Worm (Caenorhabditis elegans) whole organism, L4 larva: ENCODE data around the gene T28A11.4.

ENCODE experiments used
- D1046.2 ChIP-seq: fragments of 200-800 bp; sonication (Bioruptor generic); IDR thresholded peaks from 2 replicates; pipeline ENCODE4 v1.3.6; 2022; ENCODE audit warnings: missing genetic modification characterization, missing compliant biosample characterization
- F10B5.3 ChIP-seq: sonication (generic microtip); optimal IDR thresholded peaks from 2 replicates; lab custom pipeline; 2016; ENCODE audit warnings: mild to moderate bottlenecking, missing genetic modification characterization, missing compliant biosample characterization
- F44E2.7 ChIP-seq: fragments of 200-800 bp; sonication (Bioruptor generic); IDR thresholded peaks from 2 replicates; pipeline ENCODE4 v2.1.2; 2022; ENCODE audit warnings: missing genetic modification characterization, missing compliant biosample characterization
- F49E8.2 ChIP-seq: sonication (generic microtip); optimal IDR thresholded peaks from 2 replicates; lab custom pipeline; 2016; ENCODE audit warnings: missing compliant biosample characterization, mild to moderate bottlenecking, missing genetic modification characterization, borderline replicate concordance
- Y105C5A.15 ChIP-seq: fragments of 200-800 bp; sonication (Bioruptor generic); IDR thresholded peaks from 2 replicates; pipeline ENCODE4 v1.3.6; 2022; ENCODE audit warnings: missing genetic modification characterization, missing compliant biosample characterization
- Y48G9A.11 ChIP-seq: fragments of 200-800 bp; sonication (Bioruptor generic); IDR thresholded peaks from 2 replicates; pipeline ENCODE4 v1.3.6; 2022; ENCODE audit warnings: missing genetic modification reagents, missing genetic modification characterization, missing compliant biosample characterization
- Y5F2A.4 ChIP-seq: fragments of 200-800 bp; sonication (Bioruptor generic); optimal IDR thresholded peaks from 2 replicates; lab custom pipeline; 2018; ENCODE audit warnings: mild to moderate bottlenecking, missing genetic modification characterization, missing compliant biosample characterization
- aha-1 ChIP-seq: fragments of 150-350 bp; peaks from one replicate; lab custom pipeline; 2014; ENCODE audit warnings: missing biosample characterization, missing genetic modification characterization
- ama-1 ChIP-seq: fragments of 150-350 bp; optimal IDR thresholded peaks from 2 replicates; lab custom pipeline; 2014; ENCODE audit warnings: inconsistent platforms, mixed read lengths
- ceh-28 ChIP-seq: fragments of 150-350 bp; optimal IDR thresholded peaks from 2 replicates; lab custom pipeline; 2014; ENCODE audit warnings: missing biosample characterization, missing genetic modification reagents, missing genetic modification characterization
- ceh-32 ChIP-seq: sonication (generic microtip); optimal IDR thresholded peaks from 2 replicates; lab custom pipeline; 2016; ENCODE audit warnings: mild to moderate bottlenecking, missing genetic modification characterization, missing compliant biosample characterization; ENCODE audit not compliant: poor library complexity
- ceh-44 ChIP-seq: fragments of 200-800 bp; sonication (Bioruptor generic); IDR thresholded peaks from 2 replicates; pipeline ENCODE4 v1.3.6; 2022; ENCODE audit warnings: missing genetic modification reagents, missing genetic modification characterization, missing compliant biosample characterization
- ceh-62 ChIP-seq: sonication (generic microtip); optimal IDR thresholded peaks from 2 replicates; lab custom pipeline; 2017; ENCODE audit warnings: missing biosample characterization, missing genetic modification characterization
- ceh-82 ChIP-seq: sonication (generic microtip); optimal IDR thresholded peaks from 2 replicates; lab custom pipeline; 2017; ENCODE audit warnings: missing biosample characterization, missing genetic modification characterization
- ces-1 ChIP-seq: fragments of 150-350 bp; sonication (generic microtip); optimal IDR thresholded peaks from 4 replicates; lab custom pipeline; 2014; ENCODE audit warnings: missing biosample characterization, missing genetic modification reagents, missing genetic modification characterization
- cey-2 ChIP-seq: sonication (generic microtip); optimal IDR thresholded peaks from 3 replicates; lab custom pipeline; 2017; ENCODE audit warnings: missing genetic modification characterization, mild to moderate bottlenecking, missing compliant biosample characterization, antibody characterized with exemption, borderline replicate concordance; ENCODE audit not compliant: insufficient read depth
- ctbp-1 ChIP-seq: fragments of 200-800 bp; sonication (Bioruptor generic); IDR thresholded peaks from 2 replicates; pipeline ENCODE4 v1.3.6; 2022; ENCODE audit warnings: missing genetic modification reagents, missing genetic modification characterization, missing compliant biosample characterization
- daf-16 ChIP-seq, 3 experiments: sonication (generic microtip); optimal IDR thresholded peaks; 2 replicates each; lab custom pipeline; 2016 to 2017; ENCODE audit warnings: missing genetic modification characterization in 3 of 3, missing genetic modification reagents in 3 of 3, mild to moderate bottlenecking in 2 of 3, missing compliant biosample characterization in 2 of 3, missing biosample characterization in 1 of 3, moderate library complexity in 1 of 3
- daf-19 ChIP-seq: fragments of 200-800 bp; sonication (Bioruptor generic); conservative IDR thresholded peaks from 2 replicates; pipeline ENCODE4 v1.3.6; 2022; ENCODE audit warnings: missing genetic modification characterization, missing compliant biosample characterization
- dmd-8 ChIP-seq: fragments of 200-800 bp; sonication (Bioruptor generic); IDR thresholded peaks from 2 replicates; pipeline ENCODE4 v1.3.6; 2022; ENCODE audit warnings: missing genetic modification characterization, missing compliant biosample characterization
- dmd-9 ChIP-seq: fragments of 200-800 bp; sonication (Bioruptor generic); IDR thresholded peaks from 2 replicates; pipeline ENCODE4 v1.3.6; 2022; ENCODE audit warnings: missing genetic modification reagents, missing genetic modification characterization, missing compliant biosample characterization
- hif-1 ChIP-seq, 2 experiments: sonication (generic microtip); optimal IDR thresholded peaks; 2 replicates each; lab custom pipeline; 2016 to 2017; ENCODE audit warnings: missing compliant biosample characterization in 2 of 2, missing genetic modification characterization in 2 of 2, missing genetic modification reagents in 2 of 2, missing genotype in 2 of 2, mild to moderate bottlenecking in 1 of 2
- hlh-11 ChIP-seq: fragments of 200-800 bp; sonication (Bioruptor generic); optimal IDR thresholded peaks from 2 replicates; lab custom pipeline; 2018; ENCODE audit warnings: mild to moderate bottlenecking, missing genetic modification characterization, missing compliant biosample characterization
- hmg-1.1 ChIP-seq: fragments of 200-800 bp; sonication (Bioruptor generic); IDR thresholded peaks from 2 replicates; pipeline ENCODE4 v1.3.6; 2022; ENCODE audit warnings: missing genetic modification reagents, missing genetic modification characterization, missing compliant biosample characterization
- lin-29 ChIP-seq: fragments of 200-800 bp; sonication (Bioruptor generic); IDR thresholded peaks from 2 replicates; pipeline ENCODE4 v1.3.6; 2022; ENCODE audit warnings: missing genetic modification reagents, missing genetic modification characterization, missing compliant biosample characterization
- lin-39 ChIP-seq: fragments of 150-350 bp; optimal IDR thresholded peaks from 2 replicates; lab custom pipeline; 2014; ENCODE audit warnings: missing biosample characterization, missing genetic modification reagents, missing genetic modification characterization
- mdl-1 ChIP-seq, 2 experiments: fragments of 150-350 bp in 1 of 2; sonication (generic microtip) in 1 of 2; optimal IDR thresholded peaks; 2 replicates each; lab custom pipeline; 2014 to 2017; ENCODE audit warnings: missing biosample characterization in 2 of 2, missing genetic modification characterization in 2 of 2
- mxl-2 ChIP-seq: fragments of 200-800 bp; sonication (Bioruptor generic); conservative IDR thresholded peaks from 2 replicates; pipeline ENCODE4 v1.3.6; 2022; ENCODE audit warnings: missing genetic modification reagents, missing genetic modification characterization, missing compliant biosample characterization
- mxl-3 ChIP-seq: fragments of 200-800 bp; sonication (Bioruptor generic); optimal IDR thresholded peaks from 2 replicates; lab custom pipeline; 2018; ENCODE audit warnings: mild to moderate bottlenecking, missing genetic modification characterization, missing compliant biosample characterization
- nhr-237 ChIP-seq: sonication (generic microtip); optimal IDR thresholded peaks from 2 replicates; lab custom pipeline; 2017; ENCODE audit warnings: missing biosample characterization, missing genetic modification characterization
- nhr-28 ChIP-seq: fragments of 150-350 bp; optimal IDR thresholded peaks from 2 replicates; lab custom pipeline; 2014; ENCODE audit warnings: missing biosample characterization, missing genetic modification characterization
- nhr-48 ChIP-seq: sonication (generic microtip); optimal IDR thresholded peaks from 2 replicates; lab custom pipeline; 2016; ENCODE audit warnings: mild to moderate bottlenecking, missing genetic modification characterization, missing compliant biosample characterization
- nhr-76 ChIP-seq: fragments of 150-350 bp; optimal IDR thresholded peaks from 2 replicates; lab custom pipeline; 2014; ENCODE audit warnings: missing biosample characterization, missing genetic modification characterization
- nhr-77 ChIP-seq: fragments of 150-350 bp; optimal IDR thresholded peaks from 2 replicates; lab custom pipeline; 2014; ENCODE audit warnings: missing biosample characterization, missing genetic modification characterization
- php-3 ChIP-seq: fragments of 200-800 bp; sonication (Bioruptor generic); IDR thresholded peaks from 2 replicates; pipeline ENCODE4 v1.3.6; 2022; ENCODE audit warnings: missing genetic modification reagents, missing genetic modification characterization, missing compliant biosample characterization
- rbr-2 ChIP-seq: sonication (generic microtip); optimal IDR thresholded peaks from 2 replicates; lab custom pipeline; 2016; ENCODE audit warnings: missing genotype, missing genetic modification characterization, missing compliant biosample characterization
- saeg-2 ChIP-seq: fragments of 200-800 bp; sonication (Bioruptor generic); IDR thresholded peaks from 2 replicates; pipeline ENCODE4 v1.3.6; 2022; ENCODE audit warnings: missing genetic modification reagents, missing genetic modification characterization, missing compliant biosample characterization
- sdz-12 ChIP-seq: fragments of 200-800 bp; sonication (Bioruptor generic); optimal IDR thresholded peaks from 2 replicates; lab custom pipeline; 2018; ENCODE audit warnings: mild to moderate bottlenecking, missing genetic modification characterization, missing compliant biosample characterization
- snpc-1.2 ChIP-seq: fragments of 200-800 bp; sonication (Bioruptor generic); IDR thresholded peaks from 2 replicates; pipeline ENCODE4 v1.3.6; 2022; ENCODE audit warnings: missing genetic modification reagents, missing genetic modification characterization, missing compliant biosample characterization
- spr-1 ChIP-seq: sonication (generic microtip); optimal IDR thresholded peaks from 2 replicates; lab custom pipeline; 2016; ENCODE audit warnings: mild to moderate bottlenecking, missing genetic modification characterization, missing compliant biosample characterization
- unc-62 ChIP-seq, 3 experiments: fragments of 150-350 bp in 1 of 3; sonication (generic microtip); optimal IDR thresholded peaks in 2 of 3; peaks in 1 of 3; 1 replicate in 1 of 3; 2 replicates in 2 of 3; lab custom pipeline; 2014 to 2017; ENCODE audit warnings: missing biosample characterization in 3 of 3, missing genetic modification characterization in 3 of 3, missing genetic modification reagents in 3 of 3, missing genotype in 1 of 3
- zip-11 ChIP-seq: fragments of 200-800 bp; sonication (Bioruptor generic); IDR thresholded peaks from 2 replicates; pipeline ENCODE4 v1.3.6; 2022; ENCODE audit warnings: missing genetic modification characterization, missing compliant biosample characterization
- zip-2 ChIP-seq: fragments of 150-350 bp; optimal IDR thresholded peaks from 2 replicates; lab custom pipeline; 2014; ENCODE audit warnings: missing biosample characterization, missing genetic modification characterization

T28A11.4 gene

ce11 chrV:3256051-3256450 lies 17.8 kb upstream of the T28A11.4 start, which contains the start of gene srt-63:
srt-63 (minus strand) TSS chrV:3256151.
- TF ChIP-seq Y48G9A.11 (GFP tag; lab: Robert Waterston, UW) (no peak), ces-1 (GFP tag; lab: Kevin White, UChicago) (no peak), F49E8.2 (tag; lab: Kevin White, UChicago) (no peak), lin-29 (GFP tag; lab: Robert Waterston, UW) (no peak), mxl-3 (GFP tag; lab: Kevin White, UChicago) (no peak), rbr-2 (tag; lab: Kevin White, UChicago) (no peak), ceh-28 (tag; lab: Kevin White, UChicago) (no peak), nhr-76 (tag; lab: Kevin White, UChicago) (no peak), daf-19 (GFP tag; lab: Robert Waterston, UW) (no peak), dmd-8 (GFP tag; lab: Robert Waterston, UW) (no peak), ceh-44 (GFP tag; lab: Robert Waterston, UW) (no peak), snpc-1.2 (GFP tag; lab: Robert Waterston, UW) (no peak), nhr-28 (tag; lab: Kevin White, UChicago) (no peak), D1046.2 (GFP tag; lab: Robert Waterston, UW) (no peak), dmd-9 (no peak), php-3 (GFP tag; lab: Robert Waterston, UW) (no peak), ceh-32 (tag; lab: Kevin White, UChicago) (no peak)

- TF ChIP-seq zip-2 (tag; lab: Kevin White, UChicago) (no peak), nhr-48 (no peak), cey-2 (tag; lab: Kevin White, UChicago) (no peak), spr-1 (tag; lab: Kevin White, UChicago) (no peak), F44E2.7 (GFP tag; lab: Robert Waterston, UW) (no peak), ces-1 (GFP tag; lab: Kevin White, UChicago) (no peak), dmd-9 (no peak), nhr-28 (tag; lab: Kevin White, UChicago) (no peak), ceh-82 (tag; lab: Kevin White, UChicago) (no peak), zip-11 (GFP tag; lab: Robert Waterston, UW) (no peak), ceh-44 (GFP tag; lab: Robert Waterston, UW) (no peak), ceh-32 (tag; lab: Kevin White, UChicago) (no peak), nhr-237 (tag; lab: Kevin White, UChicago) (no peak), mdl-1 (tag; optimal IDR thresholded peaks at IDR 0.05; lab: Kevin White, UChicago) (no peak), sdz-12 (no peak), unc-62 (GFP tag; optimal IDR thresholded peaks at IDR 0.05 in 1 of 2; lab: Kevin White, UChicago) (no peak), unc-62 (tag; optimal IDR thresholded peaks at IDR 0.05; lab: Kevin White, UChicago) (no peak), hif-1 (tag; optimal IDR thresholded peaks at IDR 0.05; lab: Kevin White, UChicago) (no peak), lin-39 (tag; lab: Kevin White, UChicago) (no peak), Y105C5A.15 (GFP tag; lab: Robert Waterston, UW) (no peak)
- TF ChIP-seq, all 104 proteins: peak for 0
Observed at ce11 chrV:3256809-3257208, 17.0 kb upstream of the T28A11.4 start.

ce11 chrV:3257277-3257676 lies 16.6 kb upstream of the T28A11.4 start, which contains the start of gene T28A11.22:
T28A11.22 (plus strand) TSS chrV:3257577.
- TF ChIP-seq unc-62 (GFP tag; optimal IDR thresholded peaks at IDR 0.05 in 1 of 2; lab: Kevin White, UChicago) (no peak), unc-62 (tag; optimal IDR thresholded peaks at IDR 0.05; lab: Kevin White, UChicago) (no peak), dmd-8 (GFP tag; lab: Robert Waterston, UW) (no peak), saeg-2 (GFP tag; lab: Robert Waterston, UW) (no peak), Y5F2A.4 (no peak), sdz-12 (no peak)

- TF ChIP-seq nhr-237 (tag; lab: Kevin White, UChicago), result no peak
- no peak for TF ChIP-seq hif-1 (tag; optimal IDR thresholded peaks at IDR 0.05; lab: Kevin White, UChicago)
- peak; percentile 45 for TF ChIP-seq hlh-11 (tag; lab: Kevin White, UChicago)
- no peak for TF ChIP-seq ceh-62 (tag; lab: Kevin White, UChicago)
- no peak for TF ChIP-seq zip-11 (GFP tag; lab: Robert Waterston, UW)
- TF ChIP-seq aha-1, result peak; percentile 70
- TF ChIP-seq daf-16 (GFP tag; optimal IDR thresholded peaks at IDR 0.05; lab: Kevin White, UChicago), result peak in 1 of 2 experiments; percentile 80
- no peak for TF ChIP-seq daf-16 (tag; optimal IDR thresholded peaks at IDR 0.05; lab: Kevin White, UChicago)
- no peak for TF ChIP-seq hmg-1.1
- no peak for TF ChIP-seq rbr-2 (tag; lab: Kevin White, UChicago)
- no peak for TF ChIP-seq mxl-2 (GFP tag; lab: Robert Waterston, UW)
- no peak for TF ChIP-seq ama-1 (lab: Kevin White, UChicago)
- no peak for TF ChIP-seq nhr-77 (tag; lab: Kevin White, UChicago)
- TF ChIP-seq F10B5.3 (tag; lab: Kevin White, UChicago), result no peak
- no peak for TF ChIP-seq lin-39 (tag; lab: Kevin White, UChicago)
- no peak for TF ChIP-seq ctbp-1
- TF ChIP-seq php-3 (GFP tag; lab: Robert Waterston, UW), result no peak
- no peak for TF ChIP-seq Y48G9A.11 (GFP tag; lab: Robert Waterston, UW)
- TF ChIP-seq, all 104 proteins: peak for 3
Observed at ce11 chrV:3259168-3259622, 14.7 kb upstream of the T28A11.4 start, which contains the start of gene T28A11.16. T28A11.16 (minus strand) TSS chrV:3259218.
